Worm (Caenorhabditis elegans) whole organism, late embryonic: Measurements from ENCODE around the gene C02B10.4.

ENCODE experiments used
- C38D4.7 ChIP-seq: fragments of 200-800 bp; sonication (Bioruptor generic); optimal IDR thresholded peaks from 2 replicates; lab custom pipeline; 2018; ENCODE audit warnings: mild to moderate bottlenecking, missing genetic modification characterization, moderate library complexity, missing compliant biosample characterization
- K02D7.2 ChIP-seq: sonication (generic microtip); optimal IDR thresholded peaks from 2 replicates; lab custom pipeline; 2017; ENCODE audit warnings: mild to moderate bottlenecking, missing genetic modification characterization, missing compliant biosample characterization
- K09A11.1 ChIP-seq: sonication (generic microtip); optimal IDR thresholded peaks from 2 replicates; lab custom pipeline; 2017; ENCODE audit warnings: antibody characterized with exemption, mild to moderate bottlenecking, missing genetic modification characterization, missing compliant biosample characterization; ENCODE audit not compliant: insufficient read depth
- T23F11.4 ChIP-seq: fragments of 200-800 bp; sonication (Bioruptor generic); optimal IDR thresholded peaks from 2 replicates; lab custom pipeline; 2018; ENCODE audit warnings: mild to moderate bottlenecking, missing genetic modification characterization, missing compliant biosample characterization
- ama-1 ChIP-seq: fragments of 150-350 bp; optimal IDR thresholded peaks from 2 replicates; lab custom pipeline; 2014
- ceh-14 ChIP-seq: sonication (generic microtip); optimal IDR thresholded peaks from 2 replicates; lab custom pipeline; 2016; ENCODE audit warnings: missing genotype, missing genetic modification characterization, missing compliant biosample characterization
- ceh-22 ChIP-seq: sonication (generic microtip); optimal IDR thresholded peaks from 2 replicates; lab custom pipeline; 2017; ENCODE audit warnings: missing biosample characterization, missing genetic modification characterization
- ceh-31 ChIP-seq: sonication (generic microtip); optimal IDR thresholded peaks from 2 replicates; lab custom pipeline; 2016; ENCODE audit warnings: missing genetic modification characterization, missing compliant biosample characterization
- ceh-34 ChIP-seq: sonication (generic microtip); optimal IDR thresholded peaks from 2 replicates; lab custom pipeline; 2016; ENCODE audit warnings: mild to moderate bottlenecking, missing genetic modification characterization, missing compliant biosample characterization
- ceh-45 ChIP-seq: fragments of 200-800 bp; sonication (Bioruptor generic); IDR thresholded peaks from 2 replicates; pipeline ENCODE4 v1.3.6; 2022; ENCODE audit warnings: missing genetic modification reagents, missing genetic modification characterization, missing compliant biosample characterization
- ceh-6 ChIP-seq: fragments of 200-800 bp; sonication (Bioruptor generic); optimal IDR thresholded peaks from 2 replicates; lab custom pipeline; 2018; ENCODE audit warnings: mild to moderate bottlenecking, missing genetic modification characterization, missing compliant biosample characterization
- ceh-9 ChIP-seq: sonication (generic microtip); optimal IDR thresholded peaks from 2 replicates; lab custom pipeline; 2016; ENCODE audit warnings: mild to moderate bottlenecking, missing genetic modification characterization, inconsistent platforms, missing compliant biosample characterization
- che-1 ChIP-seq: sonication (generic microtip); optimal IDR thresholded peaks from 2 replicates; lab custom pipeline; 2016; ENCODE audit warnings: mild to moderate bottlenecking, missing genetic modification characterization, missing compliant biosample characterization
- dve-1 ChIP-seq: sonication (generic microtip); optimal IDR thresholded peaks from 2 replicates; lab custom pipeline; 2017; ENCODE audit warnings: antibody characterized with exemption, mild to moderate bottlenecking, missing genetic modification characterization, missing compliant biosample characterization
- elt-2 ChIP-seq: sonication (generic microtip); optimal IDR thresholded peaks from 2 replicates; lab custom pipeline; 2016; ENCODE audit warnings: missing genetic modification reagents, missing genetic modification characterization, missing compliant biosample characterization
- ets-4 ChIP-seq: sonication (generic microtip); optimal IDR thresholded peaks from 2 replicates; lab custom pipeline; 2016; ENCODE audit warnings: missing genetic modification characterization, missing compliant biosample characterization
- fax-1 ChIP-seq: sonication (generic microtip); optimal IDR thresholded peaks from 2 replicates; lab custom pipeline; 2016; ENCODE audit warnings: missing genotype, missing genetic modification characterization, missing compliant biosample characterization
- hlh-15 ChIP-seq: sonication (generic microtip); optimal IDR thresholded peaks from 2 replicates; lab custom pipeline; 2016; ENCODE audit warnings: missing genetic modification characterization, missing compliant biosample characterization
- hlh-8 ChIP-seq: sonication (generic microtip); optimal IDR thresholded peaks from 2 replicates; lab custom pipeline; 2016; ENCODE audit warnings: missing genotype, missing genetic modification characterization, missing compliant biosample characterization
- madf-2 ChIP-seq: sonication (generic microtip); optimal IDR thresholded peaks from 2 replicates; lab custom pipeline; 2017; ENCODE audit warnings: missing genetic modification characterization, missing compliant biosample characterization
- mec-3 ChIP-seq: sonication (generic microtip); optimal IDR thresholded peaks from 2 replicates; lab custom pipeline; 2016; ENCODE audit warnings: borderline replicate concordance, missing genetic modification characterization, missing compliant biosample characterization
- nfya-1 ChIP-seq: sonication (generic microtip); optimal IDR thresholded peaks from 2 replicates; lab custom pipeline; 2017; ENCODE audit warnings: missing genetic modification characterization, mild to moderate bottlenecking, missing compliant biosample characterization, antibody characterized with exemption, moderate library complexity
- nhr-232 ChIP-seq: sonication (generic microtip); optimal IDR thresholded peaks from 2 replicates; lab custom pipeline; 2016; ENCODE audit warnings: missing genetic modification characterization, missing compliant biosample characterization
- odd-2 ChIP-seq: sonication (generic microtip); optimal IDR thresholded peaks from 2 replicates; lab custom pipeline; 2017; ENCODE audit warnings: antibody characterized with exemption, mild to moderate bottlenecking, missing genetic modification characterization, missing compliant biosample characterization
- pag-3 ChIP-seq: sonication (generic microtip); optimal IDR thresholded peaks from 2 replicates; lab custom pipeline; 2016; ENCODE audit warnings: missing compliant biosample characterization, missing genetic modification characterization, borderline replicate concordance
- pha-2 ChIP-seq: sonication (generic microtip); optimal IDR thresholded peaks from 2 replicates; lab custom pipeline; 2017; ENCODE audit warnings: mild to moderate bottlenecking, missing genetic modification characterization, missing compliant biosample characterization
- sdc-2 ChIP-seq: sonication (generic microtip); optimal IDR thresholded peaks from 2 replicates; lab custom pipeline; 2016; ENCODE audit warnings: missing genotype, missing genetic modification characterization, missing compliant biosample characterization
- sox-2 ChIP-seq: fragments of 200-800 bp; sonication (Bioruptor generic); IDR thresholded peaks from 2 replicates; pipeline ENCODE4 v1.3.6; 2022; ENCODE audit warnings: missing genetic modification reagents, missing genetic modification characterization, missing compliant biosample characterization
- syd-9 ChIP-seq: sonication (generic microtip); optimal IDR thresholded peaks from 2 replicates; lab custom pipeline; 2016; ENCODE audit warnings: mild to moderate bottlenecking, missing genetic modification characterization, moderate library complexity, missing compliant biosample characterization
- tbx-2 ChIP-seq: sonication (generic microtip); optimal IDR thresholded peaks from 2 replicates; lab custom pipeline; 2016; ENCODE audit warnings: missing genetic modification characterization, missing compliant biosample characterization
- tbx-7 ChIP-seq: sonication (generic microtip); optimal IDR thresholded peaks from 2 replicates; lab custom pipeline; 2016; ENCODE audit warnings: missing genotype, missing genetic modification characterization, missing compliant biosample characterization
- unc-3 ChIP-seq, 2 experiments: fragments of 200-800 bp in 1 of 2; sonication (Bioruptor generic) in 1 of 2; sonication (generic microtip) in 1 of 2; conservative IDR thresholded peaks in 1 of 2; optimal IDR thresholded peaks in 1 of 2; 2 replicates each; pipeline versions ENCODE4 v1.3.6 to Lab custom; 2016 to 2022; ENCODE audit warnings: missing compliant biosample characterization in 2 of 2, missing genetic modification characterization in 2 of 2, missing genetic modification reagents in 1 of 2
- unc-42 ChIP-seq: sonication (generic microtip); optimal IDR thresholded peaks from 2 replicates; lab custom pipeline; 2016; ENCODE audit warnings: missing genotype, missing genetic modification characterization, missing compliant biosample characterization
- unc-86 ChIP-seq: sonication (generic microtip); optimal IDR thresholded peaks from 2 replicates; lab custom pipeline; 2016; ENCODE audit warnings: missing genetic modification characterization, missing compliant biosample characterization
- ztf-16 ChIP-seq: sonication (generic microtip); optimal IDR thresholded peaks from 2 replicates; lab custom pipeline; 2017; ENCODE audit warnings: missing genetic modification characterization, missing compliant biosample characterization

The C02B10.4 gene

ce11 chrIV:5089795-5090528 is 1.4 kb upstream of the C02B10.4 start:
- TF ChIP-seq tbx-2: peak; percentile 64
- TF ChIP-seq ceh-31 (tag; lab: Kevin White, UChicago): peak; percentile 17
- TF ChIP-seq elt-2 (tag; lab: Kevin White, UChicago): peak; percentile 58
- peak; percentile 6 for TF ChIP-seq nfya-1 (tag; lab: Kevin White, UChicago)

- TF ChIP-seq sdc-2 (tag; lab: Kevin White, UChicago): no peak
- TF ChIP-seq ceh-14 (tag; lab: Kevin White, UChicago): no peak
- no peak for TF ChIP-seq syd-9
- no peak for TF ChIP-seq unc-3 (GFP tag; conservative IDR thresholded peaks at IDR 0.05; lab: Robert Waterston, UW)
- TF ChIP-seq unc-3 (tag; optimal IDR thresholded peaks at IDR 0.05; lab: Kevin White, UChicago): no peak
- TF ChIP-seq ama-1 (lab: Kevin White, UChicago): no peak
- TF ChIP-seq T23F11.4 (GFP tag; lab: Kevin White, UChicago): no peak
- TF ChIP-seq ztf-16: no peak
- 0 out of 2 replicates have a peak, but pooled peaks have one; percentile 10 for TF ChIP-seq sox-2 (GFP tag; lab: Robert Waterston, UW)
Measured at ce11 chrIV:5093462-5093861, 2.1 kb downstream of the C02B10.4 start.

ce11 chrIV:5100145-5100544 is 8.8 kb downstream of the C02B10.4 start:
- no peak for TF ChIP-seq che-1 (tag; lab: Kevin White, UChicago)
- TF ChIP-seq tbx-2: peak; percentile 52
- no peak for TF ChIP-seq ets-4 (tag; lab: Kevin White, UChicago)
- no peak for TF ChIP-seq mec-3
- TF ChIP-seq fax-1: no peak
- 0 out of 2 replicates have a peak, but pooled peaks have one; percentile 38 for TF ChIP-seq ceh-45
- TF ChIP-seq K02D7.2 (tag; lab: Kevin White, UChicago): peak; percentile 23
- no peak for TF ChIP-seq K09A11.1
- TF ChIP-seq T23F11.4 (GFP tag; lab: Kevin White, UChicago): no peak
- TF ChIP-seq ceh-22 (tag; lab: Kevin White, UChicago): no peak
- TF ChIP-seq nfya-1 (tag; lab: Kevin White, UChicago): no peak
- TF ChIP-seq C38D4.7 (GFP tag; lab: Kevin White, UChicago): no peak
- peak; percentile 88 for TF ChIP-seq unc-42 (tag; lab: Kevin White, UChicago)
- no peak for TF ChIP-seq ceh-6 (GFP tag; lab: Kevin White, UChicago)
- no peak for TF ChIP-seq odd-2 (tag; lab: Kevin White, UChicago)
- TF ChIP-seq ztf-16: no peak
- TF ChIP-seq pag-3 (tag; lab: Kevin White, UChicago): no peak

- TF ChIP-seq madf-2 (no peak), hlh-15 (tag; lab: Kevin White, UChicago) (no peak), hlh-8 (tag; lab: Kevin White, UChicago) (no peak), pha-2 (tag; lab: Kevin White, UChicago) (no peak), K02D7.2 (tag; lab: Kevin White, UChicago) (no peak), unc-42 (tag; lab: Kevin White, UChicago) (no peak), ceh-9 (no peak), ceh-31 (tag; lab: Kevin White, UChicago) (no peak), tbx-7 (tag; lab: Kevin White, UChicago) (no peak), unc-86 (tag; lab: Kevin White, UChicago) (no peak), sdc-2 (tag; lab: Kevin White, UChicago) (no peak), dve-1 (no peak), ztf-16 (no peak), sox-2 (GFP tag; lab: Robert Waterston, UW) (no peak), nhr-232 (tag; lab: Kevin White, UChicago) (no peak), ceh-14 (tag; lab: Kevin White, UChicago) (no peak), ceh-34 (no peak), odd-2 (tag; lab: Kevin White, UChicago) (no peak), tbx-2 (no peak)
Measured at ce11 chrIV:5101945-5102344, 10.6 kb downstream of the C02B10.4 start.
